Worm (Caenorhabditis elegans): ENCODE results near the gene F56D6.9.

- TF ChIP-seq ceh-14 (tag; optimal IDR thresholded peaks at IDR 0.05) (no peak), pha-4 (tag; optimal IDR thresholded peaks at IDR 0.05) (no peak), pag-3 (tag; optimal IDR thresholded peaks at IDR 0.05; ENCODE audit: borderline replicate concordance) (no peak), ama-1 (optimal IDR thresholded peaks at IDR 0.05) (no peak), nhr-11 (tag; optimal IDR thresholded peaks at IDR 0.05) (no peak), pax-1 (tag; optimal IDR thresholded peaks at IDR 0.05) (no peak), pqm-1 (tag; optimal IDR thresholded peaks at IDR 0.05) (no peak), F13H6.1 (tag; optimal IDR thresholded peaks at IDR 0.05) (no peak), unc-55 (GFP tag; optimal IDR thresholded peaks at IDR 0.05) (no peak), tbx-7 (tag; optimal IDR thresholded peaks at IDR 0.05) (no peak), ceh-24 (tag; optimal IDR thresholded peaks at IDR 0.05) (no peak), ceh-22 (tag; optimal IDR thresholded peaks at IDR 0.05) (no peak)
Measured at ce11 chrIV:3941658-3942328, 49.7 kb downstream of the F56D6.9 start, which contains the start of gene clec-174.
